Worm (Caenorhabditis elegans): ENCODE measurements around the gene nhr-213.

ce11 chrV:15943125-15943524 is 46.6 kb upstream of the nhr-213 start, which contains the start of gene srw-53:
- TF ChIP-seq cog-1 (tag; optimal IDR thresholded peaks at IDR 0.05) (no peak), ref-1 (GFP tag; conservative IDR thresholded peaks at IDR 0.05) (no peak), tab-1 (GFP tag; IDR thresholded peaks at IDR 0.05) (no peak), T22C8.4 (GFP tag; IDR thresholded peaks at IDR 0.05) (no peak), klf-2 (GFP tag; conservative IDR thresholded peaks at IDR 0.05) (no peak), flt-1 (GFP tag; IDR thresholded peaks at IDR 0.05) (no peak), med-1 (GFP tag; optimal IDR thresholded peaks at IDR 0.05; ENCODE audit: insufficient read depth) (no peak), ztf-29 (GFP tag; IDR thresholded peaks at IDR 0.05) (no peak)
